Fruit fly (Drosophila melanogaster) Kc167 (cell line): ENCODE data around the gene asl.

Experiments
- Myc ChIP-seq: fragments of >200 bp; optimal IDR thresholded peaks from 2 replicates; lab custom pipeline; 2017; ENCODE audit warnings: missing external identifiers
- Sin3A ChIP-seq: fragments of >200 bp; optimal IDR thresholded peaks from 2 replicates; lab custom pipeline; 2018; ENCODE audit warnings: missing external identifiers
- h ChIP-seq: fragments of >200 bp; optimal IDR thresholded peaks from 3 replicates; lab custom pipeline; 2018; ENCODE audit warnings: missing external identifiers
- psq ChIP-seq: fragments of >200 bp; optimal IDR thresholded peaks from 2 replicates; lab custom pipeline; 2017; ENCODE audit warnings: missing external identifiers
- ttk ChIP-seq: sonication (Bioruptor generic); optimal IDR thresholded peaks from 2 replicates; lab custom pipeline; 2017; ENCODE audit warnings: missing external identifiers

- no peak for TF ChIP-seq h (lab: Kevin White, UChicago)
- no peak for TF ChIP-seq Myc
- TF ChIP-seq ttk (lab: Kevin White, UChicago) = no peak
- no peak for TF ChIP-seq psq (lab: Kevin White, UChicago)
- TF ChIP-seq Sin3A (lab: Kevin White, UChicago) = no peak
These were observed 52.3 kb downstream of the asl start, which contains the start of gene Pcmt for dm6 chr3R:5554082-5554481.
